Worm (Caenorhabditis elegans) whole organism, L2 larva: ENCODE data around the gene sel-8.

Source experiments
- C34F6.9 ChIP-seq: fragments of 150-350 bp; optimal IDR thresholded peaks from 2 replicates; lab custom pipeline; 2014; ENCODE audit warnings: missing biosample characterization, missing genetic modification characterization
- aly-2 ChIP-seq: fragments of 150-350 bp; optimal IDR thresholded peaks from 2 replicates; lab custom pipeline; 2014; ENCODE audit warnings: missing biosample characterization, missing genetic modification characterization
- blmp-1 ChIP-seq: sonication (generic microtip); optimal IDR thresholded peaks from 2 replicates; lab custom pipeline; 2017; ENCODE audit warnings: missing genetic modification characterization, mild to moderate bottlenecking, missing compliant biosample characterization, antibody characterized with exemption, moderate library complexity; ENCODE audit not compliant: insufficient read depth
- ceh-16 ChIP-seq: fragments of 150-350 bp; optimal IDR thresholded peaks from 2 replicates; lab custom pipeline; 2014; ENCODE audit warnings: missing biosample characterization, missing genetic modification characterization
- lsy-2 ChIP-seq, 2 experiments: fragments of 150-350 bp in 1 of 2; sonication (generic microtip) in 1 of 2; optimal IDR thresholded peaks; 2 replicates each; lab custom pipeline; 2014 to 2017; ENCODE audit warnings: missing biosample characterization in 2 of 2, missing genetic modification characterization in 2 of 2
- mdl-1 ChIP-seq, 2 experiments: fragments of 150-350 bp in 1 of 2; sonication (generic microtip) in 1 of 2; optimal IDR thresholded peaks; 2 replicates each; lab custom pipeline; 2017; ENCODE audit warnings: missing biosample characterization in 2 of 2, missing genetic modification characterization in 2 of 2
- nhr-11 ChIP-seq: fragments of 150-350 bp; optimal IDR thresholded peaks from 2 replicates; lab custom pipeline; 2014; ENCODE audit warnings: missing biosample characterization, missing genetic modification characterization
- snpc-4 ChIP-seq: fragments of 150-350 bp; optimal IDR thresholded peaks from 2 replicates; lab custom pipeline; 2014; ENCODE audit warnings: missing biosample characterization, missing genetic modification characterization
- ztf-11 ChIP-seq: sonication (generic microtip); optimal IDR thresholded peaks from 2 replicates; lab custom pipeline; 2017; ENCODE audit warnings: missing biosample characterization, missing genetic modification characterization

DNA sequence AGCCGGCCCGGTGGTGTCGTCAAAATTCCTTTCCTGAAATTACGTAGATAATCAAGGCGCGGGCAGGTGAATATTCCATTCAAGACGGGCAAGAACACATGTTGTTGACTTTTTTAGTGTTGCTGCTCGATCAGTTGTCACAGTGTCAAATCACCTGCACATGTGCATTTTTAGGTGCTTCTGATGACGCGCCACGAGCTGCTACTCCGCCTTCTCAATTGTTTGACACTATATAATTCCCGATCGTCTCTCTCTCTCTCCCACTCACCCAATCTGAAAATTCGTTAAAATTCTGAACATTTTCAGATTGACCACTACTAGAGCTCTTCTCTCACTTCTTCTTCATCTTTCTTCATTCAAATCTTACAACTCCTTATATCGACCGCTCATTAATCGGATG, 53.7 kb downstream of the sel-8 start, which contains the start of gene nhr-6:
- TF ChIP-seq ceh-16 (tag; lab: Kevin White, UChicago): no peak
- TF ChIP-seq C34F6.9 (tag; lab: Kevin White, UChicago): no peak
- TF ChIP-seq ztf-11 (tag; lab: Kevin White, UChicago): no peak
- no peak for TF ChIP-seq lsy-2 (tag; optimal IDR thresholded peaks at IDR 0.05; lab: Kevin White, UChicago)
- TF ChIP-seq blmp-1 (tag; lab: Kevin White, UChicago): no peak
- TF ChIP-seq aly-2 (tag; lab: Kevin White, UChicago): no peak
- TF ChIP-seq mdl-1 (tag; optimal IDR thresholded peaks at IDR 0.05; lab: Kevin White, UChicago): no peak
- no peak for TF ChIP-seq snpc-4 (tag; lab: Kevin White, UChicago)
- TF ChIP-seq nhr-11 (tag; lab: Kevin White, UChicago): no peak
